Worm (Caenorhabditis elegans): Measurements from ENCODE around the gene clec-36.

DNA sequence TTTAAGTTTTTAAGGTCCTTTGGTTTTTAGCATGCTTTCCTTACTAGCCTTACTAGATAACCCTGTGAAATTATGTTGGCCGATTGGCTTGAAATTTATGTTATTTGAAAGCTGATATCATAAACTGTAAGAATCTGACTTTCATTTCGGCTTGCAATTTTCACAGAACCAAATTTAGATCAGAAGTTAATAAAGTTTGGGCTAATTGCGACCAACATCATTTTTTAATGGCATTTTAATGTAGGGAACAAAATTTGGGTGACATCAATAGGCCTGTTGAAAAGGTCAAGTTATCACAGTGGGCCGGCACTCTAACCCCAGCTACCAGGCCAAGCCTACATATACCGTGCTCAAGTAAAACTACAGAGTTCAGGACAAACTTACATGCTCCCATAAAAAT is 17.1 kb downstream of the clec-36 start:
- TF ChIP-seq ama-1 (optimal IDR thresholded peaks at IDR 0.05) (no peak), egl-27 (tag; optimal IDR thresholded peaks at IDR 0.05) (no peak), C34F6.9 (tag; optimal IDR thresholded peaks at IDR 0.05) (no peak), unc-55 (GFP tag; optimal IDR thresholded peaks at IDR 0.05) (no peak), unc-39 (tag; optimal IDR thresholded peaks at IDR 0.05) (no peak), fos-1 (tag; optimal IDR thresholded peaks at IDR 0.05) (no peak), elt-3 (tag; optimal IDR thresholded peaks at IDR 0.05) (no peak), skn-1 (tag; optimal IDR thresholded peaks at IDR 0.05) (no peak), nhr-25 (tag; optimal IDR thresholded peaks at IDR 0.05) (no peak)
